Worm (Caenorhabditis elegans): ENCODE results near the gene grsp-2.

grsp-2 gene

DNA sequence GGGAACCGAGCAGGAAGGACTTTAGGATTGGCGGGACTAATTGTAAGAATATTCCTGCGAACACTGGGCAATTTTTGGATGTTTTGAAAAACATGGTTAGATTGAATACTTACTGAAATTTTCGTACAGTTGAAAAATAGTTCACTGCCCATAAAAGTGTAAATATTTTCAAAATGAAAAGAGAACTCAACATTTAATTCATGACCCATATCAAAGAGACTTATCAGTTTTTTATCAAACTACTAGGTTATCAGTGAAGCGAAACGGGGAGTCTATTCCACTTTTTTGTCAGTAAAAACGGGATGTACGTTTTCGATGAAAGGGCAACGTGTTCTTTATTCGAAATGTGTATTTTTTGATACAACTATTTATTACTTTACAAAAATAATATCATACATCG is 29.8 kb downstream of the grsp-2 start (continued):
- TF ChIP-seq rbr-2 (tag; optimal IDR thresholded peaks at IDR 0.05) (no peak), nhr-48 (tag; optimal IDR thresholded peaks at IDR 0.05) (no peak), tag-97 (GFP tag; IDR thresholded peaks at IDR 0.05) (no peak), Y5F2A.4 (GFP tag; optimal IDR thresholded peaks at IDR 0.05) (no peak), zfp-2 (tag; optimal IDR thresholded peaks at IDR 0.05) (no peak), R02D3.7 (tag; optimal IDR thresholded peaks at IDR 0.05) (no peak), Y48G9A.11 (GFP tag; IDR thresholded peaks at IDR 0.05) (no peak), sdz-12 (GFP tag; optimal IDR thresholded peaks at IDR 0.05) (no peak), cey-2 (tag; optimal IDR thresholded peaks at IDR 0.05; ENCODE audit: borderline replicate concordance, insufficient read depth) (no peak), lin-13 (GFP tag; optimal IDR thresholded peaks at IDR 0.05) (no peak), lin-39 (tag; optimal IDR thresholded peaks at IDR 0.05) (no peak), Y75B8A.6 (GFP tag; IDR thresholded peaks at IDR 0.05) (no peak), nhr-6 (tag; optimal IDR thresholded peaks at IDR 0.05) (no peak), F37D6.2 (tag; optimal IDR thresholded peaks at IDR 0.05) (no peak), mxl-2 (GFP tag; conservative IDR thresholded peaks at IDR 0.05) (no peak), vab-7 (GFP tag; IDR thresholded peaks at IDR 0.05) (no peak), zfp-3 (GFP tag; conservative IDR thresholded peaks at IDR 0.05) (no peak), duxl-1 (tag; optimal IDR thresholded peaks at IDR 0.05; ENCODE audit: poor library complexity) (no peak), mdt-29 (GFP tag; IDR thresholded peaks at IDR 0.05) (no peak), ceh-82 (tag; optimal IDR thresholded peaks at IDR 0.05) (no peak), dpl-1 (GFP tag; optimal IDR thresholded peaks at IDR 0.05) (no peak), unc-130 (GFP tag; optimal IDR thresholded peaks at IDR 0.05) (no peak), nhr-41 (GFP tag; IDR thresholded peaks at IDR 0.05) (no peak), arid-1 (GFP tag; conservative IDR thresholded peaks at IDR 0.05) (no peak)

DNA sequence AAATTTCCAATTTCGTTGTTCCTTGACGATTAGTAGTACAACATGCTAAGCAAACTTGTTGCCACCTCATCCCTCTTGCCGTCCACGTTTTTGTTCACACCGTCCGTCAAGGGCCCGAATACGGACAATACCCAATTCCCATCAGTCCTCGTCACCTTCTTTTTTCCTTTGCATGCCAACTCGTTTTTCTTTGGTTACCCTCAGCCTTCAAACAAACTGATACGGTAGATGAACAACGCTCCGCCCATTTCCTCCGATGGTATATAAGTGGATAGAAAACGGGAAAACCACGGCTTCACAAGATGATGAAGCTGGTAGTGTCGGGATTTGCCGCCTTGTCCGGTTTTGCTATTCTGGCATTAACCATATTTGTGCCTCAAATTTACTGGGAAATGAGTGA is 31.8 kb downstream of the grsp-2 start, which contains the start of gene col-118:
Gene col-118 (plus strand): TSS at position 301 of the 400 bp plus-strand sequence.
- TF ChIP-seq ztf-11 (tag; optimal IDR thresholded peaks at IDR 0.05) (no peak), mes-2 (tag; optimal IDR thresholded peaks at IDR 0.05; ENCODE audit: poor library complexity, severe bottlenecking) (no peak)

DNA sequence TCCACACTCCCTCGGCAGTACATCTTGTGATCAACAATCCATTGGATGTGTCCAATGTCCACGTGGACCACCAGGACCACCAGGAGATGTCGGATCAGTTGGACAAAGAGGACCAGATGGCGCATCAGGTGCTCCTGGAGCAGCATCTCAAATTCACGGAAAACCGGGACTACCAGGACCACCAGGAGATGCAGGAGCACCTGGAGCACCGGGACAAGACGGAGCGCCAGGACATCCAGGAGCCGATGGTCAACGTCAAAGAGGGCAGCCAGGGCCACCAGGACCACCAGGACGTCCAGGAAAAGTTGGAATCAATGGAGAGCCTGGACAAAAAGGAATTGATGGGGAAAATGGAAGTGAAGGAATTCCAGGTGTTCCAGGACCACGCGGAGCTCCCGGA is 32.9 kb downstream of the grsp-2 start:
- peak; percentile 85 for TF ChIP-seq set-16 (GFP tag; IDR thresholded peaks at IDR 0.05)
- TF ChIP-seq nhr-48 (tag; optimal IDR thresholded peaks at IDR 0.05) = no peak

DNA sequence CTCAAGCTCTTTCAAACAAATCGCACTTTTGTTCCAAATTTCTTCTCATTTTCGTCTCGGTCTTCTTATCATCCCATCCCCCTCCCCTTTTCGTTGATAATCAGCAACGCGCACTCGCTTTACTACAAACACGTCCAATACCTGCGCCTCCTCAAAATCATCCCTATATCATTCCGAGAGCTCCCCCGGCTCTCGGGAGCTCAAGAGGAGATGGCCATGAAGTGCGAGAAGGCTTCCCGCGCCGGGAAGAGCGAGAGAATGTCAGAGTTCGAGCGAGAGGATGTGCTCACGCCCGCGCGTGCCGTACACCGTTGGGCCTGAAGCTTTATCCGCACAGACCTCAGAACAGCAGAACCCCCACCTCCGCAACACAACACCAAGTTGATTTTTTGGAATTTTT is 34.7 kb downstream of the grsp-2 start:
- TF ChIP-seq nhr-102 (tag; optimal IDR thresholded peaks at IDR 0.05) (no peak), hlh-11 (tag; optimal IDR thresholded peaks at IDR 0.05) (peak; percentile 1), zfp-3 (GFP tag; conservative IDR thresholded peaks at IDR 0.05) (no peak), lin-29 (GFP tag; IDR thresholded peaks at IDR 0.05) (0 out of 2 replicates have a peak, but pooled peaks have one; percentile 26), pha-4 (GFP tag; IDR thresholded peaks at IDR 0.05) (no peak), pha-4 (tag; optimal IDR thresholded peaks at IDR 0.05) (no peak), nhr-28 (tag; optimal IDR thresholded peaks at IDR 0.05) (peak; percentile 13), F37D6.2 (tag; optimal IDR thresholded peaks at IDR 0.05) (no peak), duxl-1 (tag; optimal IDR thresholded peaks at IDR 0.05; ENCODE audit: poor library complexity) (no peak), set-16 (GFP tag; IDR thresholded peaks at IDR 0.05) (peak; percentile 92), dmd-8 (GFP tag; IDR thresholded peaks at IDR 0.05) (0 out of 2 replicates have a peak, but pooled peaks have one; percentile 57)

DNA sequence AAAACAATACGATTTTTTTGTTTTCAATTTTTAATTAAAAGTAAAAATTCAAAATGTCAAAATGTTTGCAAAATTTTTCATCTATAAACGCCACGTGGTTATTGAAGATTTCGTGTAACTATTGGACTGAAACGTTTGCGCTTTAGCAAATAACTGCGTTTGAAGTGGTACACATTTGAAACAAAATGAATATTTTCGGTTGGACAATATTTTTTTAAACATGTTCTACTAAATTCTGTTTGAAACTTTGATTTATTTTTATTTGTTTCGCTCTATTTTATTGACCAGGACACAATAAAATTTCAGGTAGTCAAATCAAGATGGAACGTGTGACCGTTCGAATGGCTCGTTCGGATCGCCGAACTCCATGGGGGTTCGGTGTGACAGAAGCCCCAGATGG is 36.1 kb downstream of the grsp-2 start, which contains the start of gene alp-1:
Gene alp-1 (plus strand): TSS at position 301 of the 400 bp plus-strand sequence.
- no peak for TF ChIP-seq R02D3.7 (tag; optimal IDR thresholded peaks at IDR 0.05)
- TF ChIP-seq hlh-11 (tag; optimal IDR thresholded peaks at IDR 0.05) = no peak
- no peak for TF ChIP-seq snpc-1.2 (GFP tag; IDR thresholded peaks at IDR 0.05)
- no peak for TF ChIP-seq ztf-7 (tag; optimal IDR thresholded peaks at IDR 0.05)
- no peak for TF ChIP-seq mxl-3 (GFP tag; optimal IDR thresholded peaks at IDR 0.05)
- no peak for TF ChIP-seq ama-1 (optimal IDR thresholded peaks at IDR 0.05)
- no peak for TF ChIP-seq aha-1 (tag)
- no peak for TF ChIP-seq mxl-2 (GFP tag; conservative IDR thresholded peaks at IDR 0.05)
- TF ChIP-seq nhr-28 (tag; optimal IDR thresholded peaks at IDR 0.05) = no peak
- no peak for TF ChIP-seq dmd-6 (GFP tag; IDR thresholded peaks at IDR 0.05)
- TF ChIP-seq mdl-1 (tag; optimal IDR thresholded peaks at IDR 0.05) = no peak
- no peak for TF ChIP-seq hif-1 (tag; optimal IDR thresholded peaks at IDR 0.05)
- no peak for TF ChIP-seq lin-1 (GFP tag; IDR thresholded peaks at IDR 0.05)
- TF ChIP-seq aly-2 (tag; optimal IDR thresholded peaks at IDR 0.05) = no peak

Data from whole organism, L4 larva.